Fruit fly (Drosophila melanogaster) whole organism: Measurements from ENCODE around the gene Vha68-1.

Experiments
- CG8478 ChIP-seq: fragments of >200 bp; optimal IDR thresholded peaks from 2 replicates; lab custom pipeline; 2018; ENCODE audit warnings: inconsistent platforms
- EcR ChIP-seq, 2 experiments: fragments of >200 bp; optimal IDR thresholded peaks; 2 replicates each; lab custom pipeline; 2017; ENCODE audit warnings: missing biosample characterization in 2 of 2, missing genetic modification characterization in 2 of 2, missing genetic modification reagents in 2 of 2
- pan ChIP-seq: fragments of >200 bp; optimal IDR thresholded peaks from 2 replicates; lab custom pipeline; 2017
- psq ChIP-seq: fragments of >200 bp; optimal IDR thresholded peaks from 2 replicates; lab custom pipeline; 2017

dm6 chr2L:13000393-13001001, 3.4 kb downstream of the Vha68-1 start, which contains the start of gene Yip1d1:
- TF ChIP-seq EcR (GFP tag; optimal IDR thresholded peaks at IDR 0.05; lab: Kevin White, UChicago), result no peak
- TF ChIP-seq CG8478 (lab: Kevin White, UChicago), result no peak
- TF ChIP-seq psq (lab: Kevin White, UChicago), result no peak
- TF ChIP-seq pan, result no peak
